Worm (Caenorhabditis elegans): ENCODE results near the gene F18G5.6.

Gene F18G5.6

DNA sequence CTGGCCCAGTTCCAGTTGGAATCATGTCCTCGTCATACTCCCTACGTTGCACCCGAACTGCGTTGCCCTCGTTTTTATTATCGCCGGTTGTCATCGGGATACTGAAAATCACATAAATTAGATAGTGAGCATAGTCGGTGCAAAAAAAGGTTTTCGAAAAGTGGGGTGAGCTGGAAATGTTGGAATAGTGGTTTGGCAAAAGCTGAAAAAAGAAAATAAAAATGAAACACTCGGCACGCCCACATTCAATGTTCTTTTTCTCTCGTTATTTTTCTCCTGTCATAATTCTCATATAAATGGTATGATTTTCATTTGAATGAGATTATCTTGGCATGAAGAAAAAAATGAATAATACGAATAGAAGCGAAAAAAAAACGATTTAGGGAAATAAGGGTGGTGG is at the start of gene F18G5.6:
TSS of gene F18G5.6 (minus strand) at position 101 of the 400 bp plus-strand sequence.
- TF ChIP-seq lin-15B (tag; optimal IDR thresholded peaks at IDR 0.05) = no peak
- no peak for TF ChIP-seq ztf-11 (tag; optimal IDR thresholded peaks at IDR 0.05)
- no peak for TF ChIP-seq lsy-12 (tag; optimal IDR thresholded peaks at IDR 0.05)
- TF ChIP-seq unc-39 (tag; optimal IDR thresholded peaks at IDR 0.05) = no peak
- TF ChIP-seq nhr-76 (tag; optimal IDR thresholded peaks at IDR 0.05) = no peak

DNA sequence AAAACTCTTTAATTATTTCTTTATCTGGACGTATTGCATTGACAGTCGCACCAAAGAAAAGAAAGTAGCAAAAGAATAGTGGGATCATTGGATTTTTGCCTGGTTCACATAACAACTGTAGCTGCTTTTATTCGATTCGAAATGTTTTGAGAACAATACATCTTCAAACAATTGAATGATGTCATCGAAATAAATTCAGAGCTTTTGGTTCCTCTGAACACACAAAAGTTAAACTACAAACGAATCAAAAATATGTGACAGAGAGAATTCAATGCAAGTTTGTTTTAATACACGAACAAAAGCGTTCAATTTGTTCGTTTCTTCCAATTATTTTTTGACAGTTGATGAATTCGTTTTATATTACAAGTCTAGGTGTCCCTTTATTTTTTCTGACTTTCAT is 47.1 kb upstream of the F18G5.6 start, which contains the start of gene H29C22.1:
TSS of gene H29C22.1 (minus strand) at position 101 of the 400 bp plus-strand sequence.
- TF ChIP-seq snpc-4 (tag; optimal IDR thresholded peaks at IDR 0.05) (no peak), nhr-23 (tag; optimal IDR thresholded peaks at IDR 0.05) (no peak), skn-1 (tag; optimal IDR thresholded peaks at IDR 0.05) (no peak), ZK546.5 (tag; optimal IDR thresholded peaks at IDR 0.05) (no peak), daf-12 (tag; optimal IDR thresholded peaks at IDR 0.05) (no peak), lin-15B (tag; optimal IDR thresholded peaks at IDR 0.05) (no peak), nhr-237 (tag; optimal IDR thresholded peaks at IDR 0.05) (no peak), ztf-4 (tag; optimal IDR thresholded peaks at IDR 0.05) (no peak), nhr-76 (tag; optimal IDR thresholded peaks at IDR 0.05) (no peak), nhr-12 (tag; optimal IDR thresholded peaks at IDR 0.05) (no peak), nhr-25 (tag; optimal IDR thresholded peaks at IDR 0.05) (no peak), ceh-9 (tag; optimal IDR thresholded peaks at IDR 0.05) (no peak), egl-27 (tag; optimal IDR thresholded peaks at IDR 0.05) (no peak), ceh-16 (tag; optimal IDR thresholded peaks at IDR 0.05) (no peak)

DNA sequence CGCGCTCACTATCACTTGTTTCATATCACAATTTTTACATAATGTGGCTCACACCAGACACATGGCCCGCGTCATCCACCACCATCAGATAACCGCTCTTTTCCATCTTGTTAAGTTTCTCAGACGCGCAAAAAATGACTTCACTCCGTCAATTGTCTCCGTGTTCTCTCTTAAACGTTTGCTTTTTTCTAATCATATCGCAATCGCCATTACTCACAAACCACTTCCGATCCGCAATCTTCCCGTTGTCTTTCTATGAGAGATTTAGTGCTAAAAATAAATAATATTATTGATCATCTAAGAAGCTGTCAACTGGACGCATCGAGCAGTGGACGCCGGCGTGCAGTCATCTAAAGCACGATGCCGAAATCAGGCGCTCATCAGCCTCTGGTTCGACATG is 39.3 kb upstream of the F18G5.6 start, which contains the start of gene tmc-2:
TSS of gene tmc-2 (plus strand) at position 301 of the 400 bp plus-strand sequence.
- TF ChIP-seq elt-1 (tag; optimal IDR thresholded peaks at IDR 0.05) (no peak), elt-3 (tag; optimal IDR thresholded peaks at IDR 0.05) (no peak), jun-1 (tag; optimal IDR thresholded peaks at IDR 0.05) (no peak), ceh-16 (tag; optimal IDR thresholded peaks at IDR 0.05) (no peak), lin-39 (tag; optimal IDR thresholded peaks at IDR 0.05) (no peak), mml-1 (tag; optimal IDR thresholded peaks at IDR 0.05) (no peak), nhr-28 (tag; optimal IDR thresholded peaks at IDR 0.05) (no peak), nhr-23 (tag; optimal IDR thresholded peaks at IDR 0.05) (no peak), daf-12 (tag; optimal IDR thresholded peaks at IDR 0.05) (no peak), ztf-4 (tag; optimal IDR thresholded peaks at IDR 0.05) (no peak), nhr-25 (tag; optimal IDR thresholded peaks at IDR 0.05) (no peak), elt-2 (tag; optimal IDR thresholded peaks at IDR 0.05) (no peak), tbx-2 (tag; optimal IDR thresholded peaks at IDR 0.05) (no peak), pha-4 (tag; optimal IDR thresholded peaks at IDR 0.05) (no peak), ama-1 (optimal IDR thresholded peaks at IDR 0.05) (no peak), unc-39 (tag; optimal IDR thresholded peaks at IDR 0.05) (no peak)

DNA sequence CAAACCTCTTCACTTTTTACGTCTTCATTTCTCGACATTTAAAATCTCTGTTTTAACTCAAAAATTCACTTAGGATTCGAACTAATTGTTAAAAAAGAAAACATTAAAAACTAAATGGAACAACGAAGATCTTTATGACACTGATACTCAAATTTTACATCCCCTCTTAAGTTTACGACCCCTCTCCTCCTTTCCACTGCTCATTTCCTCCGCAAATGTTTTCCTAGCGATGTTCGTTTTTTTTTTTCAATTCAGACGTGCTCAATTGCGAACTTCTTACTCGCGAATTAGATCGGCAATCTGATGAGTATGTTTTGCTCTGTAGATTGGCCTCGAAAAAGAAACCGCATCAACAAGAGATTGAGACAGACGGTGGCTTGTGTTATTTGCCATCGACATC is 38.6 kb upstream of the F18G5.6 start:
- TF ChIP-seq fkh-2 (tag; optimal IDR thresholded peaks at IDR 0.05) (no peak), unc-62 (GFP tag; optimal IDR thresholded peaks at IDR 0.05) (no peak), nhr-43 (tag; optimal IDR thresholded peaks at IDR 0.05; ENCODE audit: poor library complexity, severe bottlenecking) (no peak), ztf-4 (tag; optimal IDR thresholded peaks at IDR 0.05) (no peak), eor-1 (tag; optimal IDR thresholded peaks at IDR 0.05) (no peak), lin-39 (tag; optimal IDR thresholded peaks at IDR 0.05) (no peak), tbx-2 (tag; optimal IDR thresholded peaks at IDR 0.05) (no peak), egl-5 (tag; optimal IDR thresholded peaks at IDR 0.05) (no peak), skn-1 (tag; optimal IDR thresholded peaks at IDR 0.05) (no peak), sea-2 (GFP tag; optimal IDR thresholded peaks at IDR 0.05) (no peak), nhr-237 (tag; optimal IDR thresholded peaks at IDR 0.05) (no peak), nhr-23 (tag; optimal IDR thresholded peaks at IDR 0.05) (no peak), ZK546.5 (tag; optimal IDR thresholded peaks at IDR 0.05) (no peak)

ce11 chrX:9300379-9300778 is 36.2 kb upstream of the F18G5.6 start:
- TF ChIP-seq nhr-76 (tag; optimal IDR thresholded peaks at IDR 0.05) (no peak), nfya-1 (tag; optimal IDR thresholded peaks at IDR 0.05; ENCODE audit: insufficient read depth) (peak; percentile 45)

Measured in whole organism, L3 larva.